Fruit fly (Drosophila melanogaster): ENCODE results near the gene Saysd1.
A peak's percentile ranks its signal among the peaks of the same experiment; 100 is the strongest.

Gene Saysd1

DNA sequence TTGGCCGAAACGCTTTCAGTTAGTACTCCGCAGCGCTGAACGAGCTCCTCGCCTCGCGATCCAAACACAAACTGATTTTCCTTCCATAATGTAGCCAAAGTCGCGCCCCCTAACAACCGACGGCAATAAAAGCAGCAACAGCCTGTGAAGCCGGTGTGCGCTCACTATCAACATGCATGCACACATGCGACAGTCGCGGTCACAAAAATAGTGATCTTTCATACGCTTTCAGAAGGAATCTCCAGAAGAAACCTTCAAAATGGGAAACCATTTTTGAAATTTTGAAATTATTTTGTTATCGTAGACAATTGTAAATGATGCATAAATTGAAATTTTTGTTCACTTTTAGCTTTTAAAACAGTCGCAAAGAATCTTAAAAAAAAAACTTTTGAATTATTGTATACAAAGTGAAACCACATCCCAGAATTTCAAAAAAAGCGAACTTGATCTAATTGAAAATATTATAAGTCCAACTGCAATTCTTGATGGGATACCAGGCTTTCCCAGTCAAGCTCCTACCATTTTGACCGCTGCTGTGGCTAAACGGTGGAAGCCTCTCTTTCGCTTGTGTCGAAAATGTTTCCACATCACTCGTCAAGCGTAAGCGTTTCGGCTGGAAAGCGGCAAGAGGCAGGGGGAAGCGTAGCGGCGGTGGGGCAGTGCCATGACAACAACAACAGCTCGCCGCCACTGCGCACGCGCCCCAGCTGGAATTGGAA is 17.4 kb upstream of the Saysd1 start, which contains the start of gene Cad96Cb:
Gene Cad96Cb, minus strand, starts transcription at position 51 of the 719 bp plus-strand sequence.
- TF ChIP-seq CG33557 (GFP tag; optimal IDR thresholded peaks at IDR 0.05) (peak; percentile 93), Gsc (GFP tag; IDR thresholded peaks at IDR 0.05) (no peak), dysf (GFP tag; IDR thresholded peaks at IDR 0.05) (peak; percentile 73), CG11696 (GFP tag; IDR thresholded peaks at IDR 0.05) (peak; percentile 87), CG18476 (GFP tag; optimal IDR thresholded peaks at IDR 0.05) (peak; percentile 80), sr (GFP tag; IDR thresholded peaks at IDR 0.05) (no peak), emc (GFP tag; optimal IDR thresholded peaks at IDR 0.05) (peak; percentile 49), CG8924 (tag; optimal IDR thresholded peaks at IDR 0.05) (peak; percentile 86), Asciz (GFP tag; optimal IDR thresholded peaks at IDR 0.05) (peak; percentile 91), Mes4 (GFP tag; optimal IDR thresholded peaks at IDR 0.05) (peak; percentile 85), Rx (GFP tag; IDR thresholded peaks at IDR 0.05) (no peak), slbo (GFP tag; IDR thresholded peaks at IDR 0.05) (peak; percentile 38; the same call in 1 of the 2 replicates), Dip2 (GFP tag; IDR thresholded peaks at IDR 0.05) (no peak), CG32772 (GFP tag; IDR thresholded peaks at IDR 0.05) (no peak), Pdp1 (GFP tag; optimal IDR thresholded peaks at IDR 0.05) (peak; percentile 71 to 81), CG17359 (tag; optimal IDR thresholded peaks at IDR 0.05) (peak; percentile 83), CG14441 (GFP tag; IDR thresholded peaks at IDR 0.05) (0 out of 2 replicates have a peak, but pooled peaks have one; percentile 11), CG3838 (GFP tag; optimal IDR thresholded peaks at IDR 0.05) (peak; percentile 28), CG7556 (GFP tag; optimal IDR thresholded peaks at IDR 0.05) (peak; percentile 95), CG18011 (GFP tag; optimal IDR thresholded peaks at IDR 0.05) (peak; percentile 35), sens (GFP tag) (peak; percentile 99), CG34422 (GFP tag; IDR thresholded peaks at IDR 0.05) (peak; percentile 41; the same call in 2 of the 3 replicates), ro (GFP tag; IDR thresholded peaks at IDR 0.05) (no peak), run (tag; optimal IDR thresholded peaks at IDR 0.05) (peak; percentile 72), CG6854 (GFP tag; optimal IDR thresholded peaks at IDR 0.05) (peak; percentile 72), pb (GFP tag; optimal IDR thresholded peaks at IDR 0.05) (peak; percentile 78), ftz-f1 (GFP tag; optimal IDR thresholded peaks at IDR 0.05) (no peak), Fer3 (tag; optimal IDR thresholded peaks at IDR 0.05) (peak; percentile 53), H2.0 (GFP tag; IDR thresholded peaks at IDR 0.05) (peak; percentile 38; the same call in 1 of the 2 replicates), D19B (GFP tag; optimal IDR thresholded peaks at IDR 0.05) (peak; percentile 31), Aef1 (GFP tag; IDR thresholded peaks at IDR 0.05) (peak; percentile 45; the same call in 1 of the 3 replicates), Sin3A (optimal IDR thresholded peaks at IDR 0.05) (no peak), MESR4 (GFP tag; optimal IDR thresholded peaks at IDR 0.05) (no peak), Lhr (GFP tag; optimal IDR thresholded peaks at IDR 0.05) (peak; percentile 68), bigmax (GFP tag; optimal IDR thresholded peaks at IDR 0.05) (no peak), CG10979 (tag; optimal IDR thresholded peaks at IDR 0.05) (peak; percentile 94), CG15073 (GFP tag; optimal IDR thresholded peaks at IDR 0.05) (peak; percentile 20), Myb (GFP tag; optimal IDR thresholded peaks at IDR 0.05) (peak; percentile 54), chif (GFP tag; optimal IDR thresholded peaks at IDR 0.05) (peak; percentile 56 to 89), lola (GFP tag; optimal IDR thresholded peaks at IDR 0.05) (peak in 1 of 3 experiments; percentile 94), eve (GFP tag; optimal IDR thresholded peaks at IDR 0.05) (no peak), bab2 (GFP tag; optimal IDR thresholded peaks at IDR 0.05) (peak; percentile 80), GATAe (GFP tag; conservative IDR thresholded peaks at IDR 0.05) (no peak), gsb-n (tag; optimal IDR thresholded peaks at IDR 0.05) (peak; percentile 86), CrebB (tag; optimal IDR thresholded peaks at IDR 0.05) (peak; percentile 26), CG12659 (GFP tag; optimal IDR thresholded peaks at IDR 0.05) (peak; percentile 87), CG8478 (optimal IDR thresholded peaks at IDR 0.05) (no peak), nerfin-2 (GFP tag; IDR thresholded peaks at IDR 0.05; ENCODE audit: partially characterized antibody) (no peak), CG13287 (GFP tag; IDR thresholded peaks at IDR 0.05; ENCODE audit: partially characterized antibody) (no peak), dan (GFP tag; IDR thresholded peaks at IDR 0.05) (peak; percentile 63; the same call in 1 of the 2 replicates)

Data from whole organism, embryonic.